Worm (Caenorhabditis elegans) whole organism, late embryonic: ENCODE results near the gene srsx-11.

Experiments
- C08G9.2 ChIP-seq: sonication (generic microtip); optimal IDR thresholded peaks from 2 replicates; lab custom pipeline; 2016; ENCODE audit warnings: mild to moderate bottlenecking, missing genetic modification characterization, moderate library complexity, missing compliant biosample characterization
- C38D4.7 ChIP-seq: fragments of 200-800 bp; sonication (Bioruptor generic); optimal IDR thresholded peaks from 2 replicates; lab custom pipeline; 2018; ENCODE audit warnings: mild to moderate bottlenecking, missing genetic modification characterization, moderate library complexity, missing compliant biosample characterization
- F13H6.1 ChIP-seq: sonication (generic microtip); optimal IDR thresholded peaks from 2 replicates; lab custom pipeline; 2016; ENCODE audit warnings: missing genetic modification characterization, missing compliant biosample characterization
- T23F11.4 ChIP-seq: fragments of 200-800 bp; sonication (Bioruptor generic); optimal IDR thresholded peaks from 2 replicates; lab custom pipeline; 2018; ENCODE audit warnings: mild to moderate bottlenecking, missing genetic modification characterization, missing compliant biosample characterization
- ahr-1 ChIP-seq: sonication (generic microtip); optimal IDR thresholded peaks from 2 replicates; lab custom pipeline; 2016; ENCODE audit warnings: missing genetic modification characterization, missing compliant biosample characterization
- ceh-18 ChIP-seq: sonication (generic microtip); optimal IDR thresholded peaks from 2 replicates; lab custom pipeline; 2016; ENCODE audit warnings: missing genetic modification characterization, missing compliant biosample characterization
- ceh-24 ChIP-seq: sonication (generic microtip); optimal IDR thresholded peaks from 2 replicates; lab custom pipeline; 2016; ENCODE audit warnings: mild to moderate bottlenecking, missing genetic modification characterization, missing compliant biosample characterization
- ceh-6 ChIP-seq: fragments of 200-800 bp; sonication (Bioruptor generic); optimal IDR thresholded peaks from 2 replicates; lab custom pipeline; 2018; ENCODE audit warnings: mild to moderate bottlenecking, missing genetic modification characterization, missing compliant biosample characterization
- dmd-4 ChIP-seq: sonication (generic microtip); optimal IDR thresholded peaks from 2 replicates; lab custom pipeline; 2016; ENCODE audit warnings: borderline replicate concordance, missing genetic modification characterization, missing compliant biosample characterization
- dve-1 ChIP-seq: sonication (generic microtip); optimal IDR thresholded peaks from 2 replicates; lab custom pipeline; 2017; ENCODE audit warnings: antibody characterized with exemption, mild to moderate bottlenecking, missing genetic modification characterization, missing compliant biosample characterization
- elt-4 ChIP-seq: sonication (generic microtip); optimal IDR thresholded peaks from 2 replicates; lab custom pipeline; 2016; ENCODE audit warnings: missing genetic modification characterization, missing compliant biosample characterization
- ets-4 ChIP-seq: sonication (generic microtip); optimal IDR thresholded peaks from 2 replicates; lab custom pipeline; 2016; ENCODE audit warnings: missing genetic modification characterization, missing compliant biosample characterization
- fkh-10 ChIP-seq: fragments of 150-350 bp; optimal IDR thresholded peaks from 2 replicates; lab custom pipeline; 2014; ENCODE audit warnings: missing biosample characterization, missing genetic modification reagents, missing genetic modification characterization
- fkh-6 ChIP-seq: sonication (generic microtip); optimal IDR thresholded peaks from 2 replicates; lab custom pipeline; 2016; ENCODE audit warnings: missing genetic modification characterization, missing compliant biosample characterization
- hlh-13 ChIP-seq: fragments of 200-800 bp; sonication (Bioruptor generic); optimal IDR thresholded peaks from 2 replicates; lab custom pipeline; 2018; ENCODE audit warnings: mild to moderate bottlenecking, missing genetic modification characterization, missing compliant biosample characterization
- hlh-15 ChIP-seq: sonication (generic microtip); optimal IDR thresholded peaks from 2 replicates; lab custom pipeline; 2016; ENCODE audit warnings: missing genetic modification characterization, missing compliant biosample characterization
- hlh-30 ChIP-seq: sonication (generic microtip); optimal IDR thresholded peaks from 2 replicates; lab custom pipeline; 2017; ENCODE audit warnings: antibody characterized with exemption, missing genetic modification characterization, missing compliant biosample characterization; ENCODE audit not compliant: insufficient read depth
- hlh-6 ChIP-seq: sonication (generic microtip); optimal IDR thresholded peaks from 2 replicates; lab custom pipeline; 2016; ENCODE audit warnings: missing genotype, missing genetic modification characterization, missing compliant biosample characterization
- hlh-8 ChIP-seq: sonication (generic microtip); optimal IDR thresholded peaks from 2 replicates; lab custom pipeline; 2016; ENCODE audit warnings: missing genotype, missing genetic modification characterization, missing compliant biosample characterization
- lin-11 ChIP-seq: fragments of 200-800 bp; sonication (Bioruptor generic); optimal IDR thresholded peaks from 2 replicates; lab custom pipeline; 2018; ENCODE audit warnings: mild to moderate bottlenecking, missing genetic modification characterization, missing compliant biosample characterization
- madf-2 ChIP-seq: sonication (generic microtip); optimal IDR thresholded peaks from 2 replicates; lab custom pipeline; 2017; ENCODE audit warnings: missing genetic modification characterization, missing compliant biosample characterization
- mec-3 ChIP-seq: sonication (generic microtip); optimal IDR thresholded peaks from 2 replicates; lab custom pipeline; 2016; ENCODE audit warnings: borderline replicate concordance, missing genetic modification characterization, missing compliant biosample characterization
- nfya-1 ChIP-seq: sonication (generic microtip); optimal IDR thresholded peaks from 2 replicates; lab custom pipeline; 2017; ENCODE audit warnings: missing genetic modification characterization, mild to moderate bottlenecking, missing compliant biosample characterization, antibody characterized with exemption, moderate library complexity
- nhr-11 ChIP-seq: fragments of 150-350 bp; optimal IDR thresholded peaks from 2 replicates; lab custom pipeline; 2014; ENCODE audit warnings: missing biosample characterization, missing genetic modification characterization
- pag-3 ChIP-seq: sonication (generic microtip); optimal IDR thresholded peaks from 2 replicates; lab custom pipeline; 2016; ENCODE audit warnings: missing compliant biosample characterization, missing genetic modification characterization, borderline replicate concordance
- pat-9 ChIP-seq: fragments of 200-800 bp; sonication (Bioruptor generic); optimal IDR thresholded peaks from 2 replicates; lab custom pipeline; 2018; ENCODE audit warnings: mild to moderate bottlenecking, missing genetic modification characterization, moderate library complexity, missing compliant biosample characterization
- pax-1 ChIP-seq: fragments of 150-350 bp; optimal IDR thresholded peaks from 2 replicates; lab custom pipeline; 2014; ENCODE audit warnings: missing biosample characterization, missing genetic modification characterization
- pqm-1 ChIP-seq: sonication (generic microtip); optimal IDR thresholded peaks from 2 replicates; lab custom pipeline; 2016; ENCODE audit warnings: missing genetic modification characterization, missing compliant biosample characterization
- pros-1 ChIP-seq: fragments of 150-350 bp; optimal IDR thresholded peaks from 2 replicates; lab custom pipeline; 2014; ENCODE audit warnings: missing biosample characterization, missing genetic modification reagents, missing genetic modification characterization
- ref-2 ChIP-seq: sonication (generic microtip); optimal IDR thresholded peaks from 2 replicates; lab custom pipeline; 2016; ENCODE audit warnings: missing genetic modification characterization, missing compliant biosample characterization
- sdc-2 ChIP-seq: sonication (generic microtip); optimal IDR thresholded peaks from 2 replicates; lab custom pipeline; 2016; ENCODE audit warnings: missing genotype, missing genetic modification characterization, missing compliant biosample characterization
- sox-2 ChIP-seq: fragments of 200-800 bp; sonication (Bioruptor generic); IDR thresholded peaks from 2 replicates; pipeline ENCODE4 v1.3.6; 2022; ENCODE audit warnings: missing genetic modification reagents, missing genetic modification characterization, missing compliant biosample characterization
- syd-9 ChIP-seq: sonication (generic microtip); optimal IDR thresholded peaks from 2 replicates; lab custom pipeline; 2016; ENCODE audit warnings: mild to moderate bottlenecking, missing genetic modification characterization, moderate library complexity, missing compliant biosample characterization
- ttx-3 ChIP-seq: sonication (generic microtip); optimal IDR thresholded peaks from 2 replicates; lab custom pipeline; 2016; ENCODE audit warnings: missing genetic modification reagents, missing genetic modification characterization, missing compliant biosample characterization
- unc-3 ChIP-seq, 2 experiments: fragments of 200-800 bp in 1 of 2; sonication (Bioruptor generic) in 1 of 2; sonication (generic microtip) in 1 of 2; conservative IDR thresholded peaks in 1 of 2; optimal IDR thresholded peaks in 1 of 2; 2 replicates each; pipeline versions ENCODE4 v1.3.6 to Lab custom; 2016 to 2022; ENCODE audit warnings: missing compliant biosample characterization in 2 of 2, missing genetic modification characterization in 2 of 2, missing genetic modification reagents in 1 of 2
- unc-86 ChIP-seq: sonication (generic microtip); optimal IDR thresholded peaks from 2 replicates; lab custom pipeline; 2016; ENCODE audit warnings: missing genetic modification characterization, missing compliant biosample characterization
- zip-5 ChIP-seq: sonication (generic microtip); optimal IDR thresholded peaks from 2 replicates; lab custom pipeline; 2016; ENCODE audit warnings: missing genetic modification characterization, missing compliant biosample characterization

srsx-11 gene

DNA sequence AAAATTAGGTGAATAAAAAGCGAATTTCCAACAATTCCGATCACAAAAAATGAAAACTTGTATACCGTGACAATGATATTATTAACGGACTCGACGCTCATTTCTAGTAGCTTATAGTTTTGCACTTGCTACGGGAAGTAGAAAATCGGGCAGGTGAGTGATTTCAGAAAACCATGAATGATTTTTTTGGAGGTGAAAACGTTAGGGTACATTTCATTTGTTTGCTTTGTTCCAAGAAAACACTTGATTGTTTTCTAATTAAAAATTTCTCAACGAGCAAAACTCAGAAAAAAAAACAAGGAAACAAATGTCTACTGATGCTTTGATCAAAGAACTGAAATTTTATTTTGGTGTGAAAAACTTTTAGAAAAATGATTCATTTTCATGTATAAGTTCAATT is 1.9 kb upstream of the srsx-11 start, which contains the start of gene srsx-12:
Gene srsx-12, minus strand, starts transcription at position 101 of the 400 bp plus-strand sequence.
- TF ChIP-seq ahr-1 (tag; lab: Kevin White, UChicago) (no peak), fkh-10 (GFP tag; lab: Kevin White, UChicago) (no peak), ets-4 (no peak), C08G9.2 (tag; lab: Kevin White, UChicago) (no peak), hlh-15 (no peak), sdc-2 (tag; lab: Kevin White, UChicago) (no peak)

DNA sequence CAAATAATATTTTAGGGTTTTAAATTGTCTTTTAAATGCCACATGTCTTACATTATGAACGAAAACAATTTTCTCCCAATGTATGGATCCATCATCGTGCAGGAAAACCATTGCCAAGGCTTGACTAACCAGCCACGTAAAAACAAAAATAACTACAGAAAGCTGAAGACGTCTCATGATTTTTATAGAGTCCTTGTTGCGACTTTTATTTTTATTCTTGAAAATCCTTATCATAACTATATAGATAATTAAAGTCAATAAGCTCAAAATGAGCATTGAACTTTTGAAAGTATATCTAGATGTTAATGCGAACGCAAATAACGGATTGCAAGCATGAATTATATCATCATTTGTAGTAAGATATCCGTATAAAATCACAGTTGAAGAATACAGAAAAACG is 1.1 kb upstream of the srsx-11 start:
- TF ChIP-seq dmd-4 (tag; lab: Kevin White, UChicago): no peak
- TF ChIP-seq ref-2: no peak
- TF ChIP-seq hlh-30: no peak

DNA sequence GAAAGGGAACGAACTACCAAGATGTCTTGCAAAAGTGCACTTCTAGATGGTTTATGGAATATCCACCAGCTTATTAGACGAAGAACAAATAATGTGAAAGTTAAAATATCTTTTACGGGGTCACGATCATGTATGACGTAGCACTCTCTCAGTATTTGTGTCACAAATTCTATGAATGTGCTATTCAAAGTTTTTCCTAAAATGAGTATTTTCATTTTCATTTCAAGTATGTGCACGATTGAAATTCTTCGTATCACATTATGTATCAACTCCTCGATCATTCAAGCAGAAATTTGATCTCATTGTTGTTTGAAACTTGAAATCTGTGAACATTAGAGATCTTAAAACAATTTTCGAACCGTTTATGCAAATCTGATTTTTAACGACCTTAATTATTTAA is 1.4 kb downstream of the srsx-11 start:
- TF ChIP-seq hlh-15: no peak
- TF ChIP-seq ttx-3 (tag; lab: Kevin White, UChicago): no peak
- no peak for TF ChIP-seq unc-86 (tag; lab: Kevin White, UChicago)
- no peak for TF ChIP-seq ceh-24
- no peak for TF ChIP-seq pax-1 (tag; lab: Kevin White, UChicago)
- no peak for TF ChIP-seq pros-1 (tag; lab: Kevin White, UChicago)
- TF ChIP-seq, all 69 proteins: peak for 0

DNA sequence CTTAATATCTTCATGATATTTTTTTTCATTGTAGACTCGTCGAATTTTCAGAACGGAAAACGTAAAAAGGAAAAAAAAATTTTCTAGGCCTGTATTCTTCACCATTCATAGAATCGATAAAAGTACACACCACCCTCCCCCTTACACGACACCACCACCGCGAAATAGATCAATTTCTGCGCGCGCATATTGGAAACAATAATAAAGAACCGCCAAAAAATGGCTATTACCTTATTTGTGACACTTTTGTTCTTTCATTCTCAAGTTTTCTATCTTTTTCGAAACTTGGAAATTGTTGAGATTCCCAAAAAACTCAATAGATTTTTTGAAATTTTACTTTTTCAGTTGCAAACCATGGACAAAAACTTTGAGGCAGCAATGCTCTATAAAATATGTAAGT is 3.8 kb downstream of the srsx-11 start, which contains the start of gene F26G5.1:
Gene F26G5.1, plus strand, starts transcription at position 339 of the 400 bp plus-strand sequence.
- no peak for TF ChIP-seq nhr-11
- TF ChIP-seq pat-9 (tag; lab: Kevin White, UChicago): no peak
- TF ChIP-seq ceh-6 (GFP tag; lab: Kevin White, UChicago): no peak
- TF ChIP-seq zip-5 (tag; lab: Kevin White, UChicago): no peak
- no peak for TF ChIP-seq ahr-1 (tag; lab: Kevin White, UChicago)
- TF ChIP-seq nfya-1: no peak
- no peak for TF ChIP-seq ceh-18 (tag; lab: Kevin White, UChicago)
- TF ChIP-seq hlh-8 (tag; lab: Kevin White, UChicago): no peak
- no peak for TF ChIP-seq ets-4

DNA sequence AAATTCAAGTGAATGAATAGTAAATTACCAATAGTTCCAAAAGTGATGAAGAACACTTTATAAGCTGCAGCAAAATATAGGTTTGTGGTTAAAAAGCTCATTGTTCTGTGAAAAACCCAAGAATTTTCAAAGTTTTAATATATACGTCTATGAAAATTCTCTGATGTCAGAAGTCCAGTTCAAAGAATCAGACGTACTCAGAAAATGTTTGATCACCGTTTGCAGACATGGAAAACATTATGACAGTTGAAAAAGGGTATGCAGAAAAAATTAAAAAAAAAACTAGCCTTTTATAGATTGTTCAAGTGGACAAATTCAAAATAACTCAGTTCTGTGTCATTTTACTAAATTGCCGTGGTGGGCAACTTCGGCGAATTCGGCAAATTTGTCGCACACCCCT is 4.3 kb downstream of the srsx-11 start, which contains the start of gene srsx-10:
Gene srsx-10, minus strand, starts transcription at position 101 of the 400 bp plus-strand sequence.
- TF ChIP-seq hlh-13: no peak
- TF ChIP-seq sox-2 (GFP tag; lab: Robert Waterston, UW): no peak
- TF ChIP-seq nfya-1: no peak
- no peak for TF ChIP-seq hlh-30
- TF ChIP-seq hlh-6 (tag; lab: Kevin White, UChicago): no peak
- TF ChIP-seq unc-3 (GFP tag; conservative IDR thresholded peaks at IDR 0.05; lab: Robert Waterston, UW): no peak
- TF ChIP-seq unc-3 (tag; optimal IDR thresholded peaks at IDR 0.05; lab: Kevin White, UChicago): no peak
- TF ChIP-seq dve-1: no peak
- no peak for TF ChIP-seq pat-9 (tag; lab: Kevin White, UChicago)
- no peak for TF ChIP-seq syd-9
- no peak for TF ChIP-seq hlh-8 (tag; lab: Kevin White, UChicago)
- TF ChIP-seq ets-4: no peak
- no peak for TF ChIP-seq F13H6.1
- TF ChIP-seq pros-1 (tag; lab: Kevin White, UChicago): no peak
- no peak for TF ChIP-seq elt-4 (tag; lab: Kevin White, UChicago)
- TF ChIP-seq, all 69 proteins: peak for 0

DNA sequence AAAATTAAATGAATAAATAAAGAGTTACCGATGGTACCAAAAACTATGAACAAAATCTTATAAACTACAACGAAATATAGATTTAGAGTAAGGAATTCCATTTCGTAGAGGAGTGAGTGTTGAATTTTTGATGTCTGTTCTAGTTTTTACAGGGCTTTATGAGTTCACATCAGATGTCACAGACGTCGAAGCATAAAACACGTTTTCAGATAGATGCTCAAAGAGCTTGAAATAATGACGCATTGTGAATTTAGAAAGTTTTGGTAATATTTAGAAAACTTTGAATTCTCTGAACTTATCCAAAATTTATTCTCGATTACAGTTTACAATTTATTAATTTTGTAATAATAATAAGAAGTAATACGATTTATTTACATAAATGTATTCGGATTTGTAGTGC is 6.0 kb downstream of the srsx-11 start, which contains the start of gene srsx-9:
Gene srsx-9, minus strand, starts transcription at position 101 of the 400 bp plus-strand sequence.
- TF ChIP-seq sox-2 (GFP tag; lab: Robert Waterston, UW): no peak

DNA sequence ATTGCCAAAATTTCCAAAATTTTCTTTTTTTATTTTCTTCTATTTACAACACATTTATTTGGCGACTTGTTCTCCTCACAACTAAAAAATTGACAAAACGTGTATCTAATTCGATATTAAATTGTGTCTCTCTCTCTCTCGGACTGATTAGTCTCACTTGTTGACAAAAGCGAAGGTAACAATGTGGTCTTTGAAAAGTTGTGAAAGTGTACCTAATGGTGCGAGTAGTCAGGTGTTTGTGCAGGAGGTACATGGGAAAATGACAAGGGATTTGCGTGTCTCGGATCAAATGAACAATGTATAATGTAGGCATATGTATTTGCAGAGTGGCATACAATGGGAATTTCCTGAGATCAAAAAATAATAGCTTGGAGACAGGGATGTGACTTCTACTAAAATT is 9.5 kb downstream of the srsx-11 start:
- TF ChIP-seq ttx-3 (tag; lab: Kevin White, UChicago): no peak
- no peak for TF ChIP-seq mec-3 (tag; lab: Kevin White, UChicago)
- no peak for TF ChIP-seq fkh-6 (tag; lab: Kevin White, UChicago)
- TF ChIP-seq pqm-1 (tag; lab: Kevin White, UChicago): no peak
- TF ChIP-seq dmd-4 (tag; lab: Kevin White, UChicago): no peak
- TF ChIP-seq unc-86 (tag; lab: Kevin White, UChicago): no peak
- no peak for TF ChIP-seq madf-2 (tag; lab: Kevin White, UChicago)
- TF ChIP-seq hlh-30: no peak
- TF ChIP-seq lin-11 (tag; lab: Kevin White, UChicago): no peak
- no peak for TF ChIP-seq ets-4
- TF ChIP-seq T23F11.4 (GFP tag; lab: Kevin White, UChicago): no peak
- TF ChIP-seq ceh-24: no peak
- no peak for TF ChIP-seq pros-1 (tag; lab: Kevin White, UChicago)
- no peak for TF ChIP-seq ahr-1 (tag; lab: Kevin White, UChicago)
- no peak for TF ChIP-seq hlh-15
- TF ChIP-seq C38D4.7 (GFP tag; lab: Kevin White, UChicago): no peak
- TF ChIP-seq pag-3 (tag; lab: Kevin White, UChicago): no peak
